Fruit fly (Drosophila melanogaster): ENCODE results near the gene Acbp1.

Acbp1 gene

DNA sequence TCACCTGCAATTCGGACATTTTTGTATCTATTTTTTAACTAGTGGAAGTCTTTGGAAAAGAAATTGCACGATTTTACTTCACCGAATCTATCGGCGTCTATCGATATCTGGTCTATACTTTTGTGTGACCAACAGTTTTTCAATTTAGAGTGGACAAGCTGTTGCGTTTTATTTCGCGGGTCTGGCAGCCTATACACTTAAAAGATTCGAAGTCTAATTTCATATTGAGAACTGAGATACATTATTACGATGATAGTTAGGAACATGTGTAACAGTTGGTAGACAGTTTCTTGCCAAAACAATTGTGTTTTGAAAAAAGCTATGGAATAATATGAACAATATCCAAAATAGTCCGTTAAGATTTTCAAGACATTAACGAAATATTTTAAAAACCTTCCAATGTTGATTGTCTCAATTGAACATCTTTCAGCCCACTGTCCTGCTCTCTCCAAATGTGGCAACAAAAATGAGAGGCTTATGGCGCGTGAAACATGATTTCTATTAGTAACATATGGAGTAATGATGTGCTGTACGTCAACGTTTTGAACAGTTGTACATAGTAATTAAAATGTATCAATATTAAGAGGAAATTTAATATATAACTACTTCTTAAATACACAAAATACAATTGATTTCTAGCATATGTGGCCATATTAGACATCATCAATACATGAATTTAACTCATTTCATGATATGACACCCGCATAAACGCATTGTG lies at the start of gene Acbp1 (continued):
- TF ChIP-seq CHES-1-like (GFP tag; optimal IDR thresholded peaks at IDR 0.05) = peak; percentile 97
- TF ChIP-seq sens (GFP tag) = peak; percentile 99
- TF ChIP-seq CG17359 (tag; optimal IDR thresholded peaks at IDR 0.05) = peak; percentile 96
- peak; percentile 97 for TF ChIP-seq CG30403 (GFP tag; optimal IDR thresholded peaks at IDR 0.05)
- peak; percentile 83 for TF ChIP-seq cas (GFP tag; IDR thresholded peaks at IDR 0.05)
- peak; percentile 98 for TF ChIP-seq CG7556 (GFP tag; optimal IDR thresholded peaks at IDR 0.05)
- peak; percentile 93 for TF ChIP-seq Xrp1 (GFP tag; IDR thresholded peaks at IDR 0.05)
- TF ChIP-seq fd64A (GFP tag; optimal IDR thresholded peaks at IDR 0.05) = peak; percentile 95
- TF ChIP-seq CG4360 (GFP tag; IDR thresholded peaks at IDR 0.05) = peak; percentile 64
- TF ChIP-seq bigmax (GFP tag; optimal IDR thresholded peaks at IDR 0.05) = peak; percentile 74
- peak; percentile 88 for TF ChIP-seq CG4730 (GFP tag; IDR thresholded peaks at IDR 0.05)
- TF ChIP-seq Hr39 (optimal IDR thresholded peaks at IDR 0.05) = no peak
- TF ChIP-seq CG14860 (GFP tag; IDR thresholded peaks at IDR 0.05; ENCODE audit: partially characterized antibody) = peak; percentile 74
- peak; percentile 88 for TF ChIP-seq Chrac-16 (GFP tag; optimal IDR thresholded peaks at IDR 0.05)
- TF ChIP-seq lola (GFP tag; optimal IDR thresholded peaks at IDR 0.05) = peak in 1 of 3 experiments; percentile 99
- peak; percentile 97 for TF ChIP-seq CG7839 (tag; optimal IDR thresholded peaks at IDR 0.05)
- TF ChIP-seq oc (tag; optimal IDR thresholded peaks at IDR 0.05) = peak; percentile 95
- peak; percentile 97 for TF ChIP-seq nom (GFP tag; optimal IDR thresholded peaks at IDR 0.05)
- peak; percentile 81 for TF ChIP-seq CG17328 (GFP tag; IDR thresholded peaks at IDR 0.05)
- peak; percentile 79 for TF ChIP-seq dimm (GFP tag; IDR thresholded peaks at IDR 0.05)
- peak; percentile 95 for TF ChIP-seq lbe (GFP tag; optimal IDR thresholded peaks at IDR 0.05)
- peak; percentile 99 for TF ChIP-seq CG13296 (GFP tag; optimal IDR thresholded peaks at IDR 0.05)
- TF ChIP-seq Max (GFP tag; optimal IDR thresholded peaks at IDR 0.05) = peak; percentile 92
- peak; percentile 32 for TF ChIP-seq ftz-f1 (GFP tag; optimal IDR thresholded peaks at IDR 0.05)
- peak; percentile 92 for TF ChIP-seq bcd (GFP tag; optimal IDR thresholded peaks at IDR 0.05)
- TF ChIP-seq zen (tag; optimal IDR thresholded peaks at IDR 0.05) = peak; percentile 96
- peak; percentile 99 for TF ChIP-seq zf30C (GFP tag; optimal IDR thresholded peaks at IDR 0.05)
- TF ChIP-seq sisA (GFP tag; IDR thresholded peaks at IDR 0.05) = peak; percentile 90
- TF ChIP-seq so (GFP tag; IDR thresholded peaks at IDR 0.05) = peak; percentile 94
- peak; percentile 33 for TF ChIP-seq CG15479 (GFP tag; optimal IDR thresholded peaks at IDR 0.05)
- peak; percentile 80 for TF ChIP-seq CG11560 (tag; IDR thresholded peaks at IDR 0.05)
- peak; percentile 97 for TF ChIP-seq lilli (GFP tag; optimal IDR thresholded peaks at IDR 0.05)
- TF ChIP-seq her (GFP tag; optimal IDR thresholded peaks at IDR 0.05) = peak; percentile 95
- peak; percentile 87; the same call in 1 of the 2 replicates for TF ChIP-seq ara (GFP tag; IDR thresholded peaks at IDR 0.05)
- no peak for TF ChIP-seq Doc2 (GFP tag; IDR thresholded peaks at IDR 0.05)
- peak; percentile 81 for TF ChIP-seq da (GFP tag; optimal IDR thresholded peaks at IDR 0.05)
- peak; percentile 98 for TF ChIP-seq CG9727 (GFP tag; optimal IDR thresholded peaks at IDR 0.05)
- TF ChIP-seq CG8290 (GFP tag; optimal IDR thresholded peaks at IDR 0.05) = peak; percentile 84
- peak; percentile 83 to 90 for TF ChIP-seq CG8290 (tag; optimal IDR thresholded peaks at IDR 0.05)
- peak; percentile 74; the same call in 2 of the 3 replicates for TF ChIP-seq zen2 (GFP tag; IDR thresholded peaks at IDR 0.05; ENCODE audit: partially characterized antibody)
- TF ChIP-seq corto (GFP tag; optimal IDR thresholded peaks at IDR 0.05) = peak; percentile 89
- peak; percentile 95 for TF ChIP-seq maf-S (GFP tag; optimal IDR thresholded peaks at IDR 0.05)
- TF ChIP-seq h (optimal IDR thresholded peaks at IDR 0.05) = no peak
- TF ChIP-seq slou (GFP tag; optimal IDR thresholded peaks at IDR 0.05) = peak; percentile 74
- TF ChIP-seq CG31224 (GFP tag; IDR thresholded peaks at IDR 0.05) = peak; percentile 85
- peak; percentile 97 for TF ChIP-seq YL-1 (GFP tag; optimal IDR thresholded peaks at IDR 0.05)
- peak; percentile 100 for TF ChIP-seq CG4820 (GFP tag; optimal IDR thresholded peaks at IDR 0.05)
- TF ChIP-seq chn (GFP tag; optimal IDR thresholded peaks at IDR 0.05) = peak; percentile 94
- TF ChIP-seq pfk (GFP tag; optimal IDR thresholded peaks at IDR 0.05) = peak; percentile 71
- TF ChIP-seq Ravus (GFP tag; IDR thresholded peaks at IDR 0.05) = peak; percentile 4; the same call in 1 of the 2 replicates
- TF ChIP-seq B-H1 (GFP tag; IDR thresholded peaks at IDR 0.05) = peak; percentile 87

All from whole organism, embryonic.